Worm (Caenorhabditis elegans): ENCODE measurements around the gene cutl-3.

DNA sequence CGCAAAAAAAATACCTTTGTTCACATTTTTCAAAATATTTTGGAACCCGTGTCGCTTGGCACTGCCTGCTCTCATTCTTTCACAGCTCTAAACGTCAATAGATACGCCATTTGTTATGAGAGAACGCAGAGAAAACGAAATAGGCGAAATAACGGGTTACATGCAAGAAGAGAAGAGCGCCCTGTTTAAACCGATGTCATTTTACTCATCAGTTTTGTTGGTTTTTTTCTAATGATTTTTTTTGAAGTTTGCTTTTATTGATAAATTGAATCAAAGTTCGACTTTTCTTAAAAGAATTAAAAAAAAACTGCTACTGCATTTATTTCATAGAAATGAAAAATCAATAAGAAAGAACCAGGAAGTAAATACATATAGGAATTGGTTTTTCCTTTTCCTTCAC is 20.2 kb downstream of the cutl-3 start:
- TF ChIP-seq mec-3 (tag; optimal IDR thresholded peaks at IDR 0.05; ENCODE audit: borderline replicate concordance): no peak
- no peak for TF ChIP-seq ama-1 (optimal IDR thresholded peaks at IDR 0.05)
- TF ChIP-seq F13H6.1 (tag; optimal IDR thresholded peaks at IDR 0.05): no peak
- no peak for TF ChIP-seq elt-2 (tag; optimal IDR thresholded peaks at IDR 0.05)
- no peak for TF ChIP-seq ceh-34 (tag; optimal IDR thresholded peaks at IDR 0.05)
- no peak for TF ChIP-seq fkh-10 (GFP tag; optimal IDR thresholded peaks at IDR 0.05)
- TF ChIP-seq unc-86 (tag; optimal IDR thresholded peaks at IDR 0.05): no peak
- no peak for TF ChIP-seq hlh-30 (tag; optimal IDR thresholded peaks at IDR 0.05; ENCODE audit: insufficient read depth)
